Worm (Caenorhabditis elegans) whole organism, L1 larva: ENCODE measurements around the gene nas-10.

Experiments used
- C34B4.2 ChIP-seq: sonication (generic microtip); optimal IDR thresholded peaks from 2 replicates; lab custom pipeline; 2017; ENCODE audit warnings: mild to moderate bottlenecking, missing genetic modification characterization, missing compliant biosample characterization
- F16B12.6 ChIP-seq: fragments of 150-350 bp; optimal IDR thresholded peaks from 2 replicates; lab custom pipeline; 2014; ENCODE audit warnings: missing biosample characterization, missing genetic modification characterization
- ama-1 ChIP-seq: fragments of 150-350 bp; optimal IDR thresholded peaks from 2 replicates; lab custom pipeline; 2014
- blmp-1 ChIP-seq: fragments of 150-350 bp; optimal IDR thresholded peaks from 2 replicates; lab custom pipeline; 2014; ENCODE audit warnings: missing biosample characterization, missing genetic modification characterization
- ceh-63 ChIP-seq: fragments of 200-800 bp; sonication (Bioruptor generic); optimal IDR thresholded peaks from 2 replicates; lab custom pipeline; 2018; ENCODE audit warnings: mild to moderate bottlenecking, missing genetic modification characterization, missing compliant biosample characterization
- ceh-82 ChIP-seq, 3 experiments: fragments of 150-350 bp in 1 of 3; sonication (generic microtip) in 2 of 3; optimal IDR thresholded peaks; 2 replicates each; lab custom pipeline; 2014 to 2017; ENCODE audit warnings: missing biosample characterization in 3 of 3, missing genetic modification characterization in 3 of 3
- ceh-88 ChIP-seq: fragments of 200-800 bp; sonication (Bioruptor generic); IDR thresholded peaks from 2 replicates; pipeline ENCODE4 v1.3.6; 2022; ENCODE audit warnings: missing genetic modification characterization, missing compliant biosample characterization
- dpl-1 ChIP-seq, 3 experiments: fragments of 150-350 bp in 2 of 3; sonication (generic microtip) in 1 of 3; optimal IDR thresholded peaks; 2 replicates each; lab custom pipeline; 2014 to 2017; ENCODE audit warnings: missing biosample characterization in 3 of 3, missing genetic modification characterization in 3 of 3, missing genetic modification reagents in 3 of 3
- dsc-1 ChIP-seq: sonication (generic microtip); optimal IDR thresholded peaks from 2 replicates; lab custom pipeline; 2016; ENCODE audit warnings: mild to moderate bottlenecking, missing genetic modification characterization, missing compliant biosample characterization
- efl-1 ChIP-seq, 4 experiments: fragments of 150-350 bp; optimal IDR thresholded peaks in 3 of 4; peaks in 1 of 4; 1 replicate in 1 of 4; 2 replicates in 3 of 4; lab custom pipeline; 2014; ENCODE audit warnings: missing biosample characterization in 2 of 4, missing genetic modification characterization in 2 of 4, missing genetic modification reagents in 2 of 4
- efl-3 ChIP-seq: fragments of 200-800 bp; sonication (Bioruptor generic); optimal IDR thresholded peaks from 2 replicates; lab custom pipeline; 2018; ENCODE audit warnings: mild to moderate bottlenecking, missing genetic modification characterization, missing compliant biosample characterization
- egl-13 ChIP-seq: sonication (generic microtip); optimal IDR thresholded peaks from 2 replicates; lab custom pipeline; 2016; ENCODE audit warnings: missing genotype, missing genetic modification reagents, missing genetic modification characterization, missing compliant biosample characterization
- ets-5 ChIP-seq: fragments of 200-800 bp; sonication (Bioruptor generic); IDR thresholded peaks from 2 replicates; pipeline ENCODE4 v1.3.6; 2022; ENCODE audit warnings: missing genetic modification characterization, missing compliant biosample characterization
- fkh-8 ChIP-seq: sonication (generic microtip); optimal IDR thresholded peaks from 2 replicates; lab custom pipeline; 2016; ENCODE audit warnings: mild to moderate bottlenecking, missing genetic modification characterization, missing compliant biosample characterization
- grh-1 ChIP-seq: fragments of 200-800 bp; sonication (Bioruptor generic); IDR thresholded peaks from 2 replicates; pipeline ENCODE4 v1.3.6; 2022; ENCODE audit warnings: missing genetic modification reagents, missing genetic modification characterization, missing compliant biosample characterization
- hlh-17 ChIP-seq: fragments of 200-800 bp; sonication (Bioruptor generic); optimal IDR thresholded peaks from 2 replicates; lab custom pipeline; 2018; ENCODE audit warnings: missing genetic modification characterization, mild to moderate bottlenecking, missing compliant biosample characterization, moderate library complexity, borderline replicate concordance
- isw-1 ChIP-seq: fragments of 200-800 bp; sonication (Bioruptor generic); IDR thresholded peaks from 2 replicates; pipeline ENCODE4 v1.3.6; 2022; ENCODE audit warnings: missing genetic modification characterization, missing compliant biosample characterization
- lin-14 ChIP-seq: fragments of 200-800 bp; sonication (Bioruptor generic); optimal IDR thresholded peaks from 2 replicates; lab custom pipeline; 2018; ENCODE audit warnings: mild to moderate bottlenecking, missing genetic modification characterization, moderate library complexity, missing compliant biosample characterization
- lin-35 ChIP-seq, 2 experiments: fragments of 150-350 bp; optimal IDR thresholded peaks; 2 replicates each; lab custom pipeline; 2014; ENCODE audit warnings: missing biosample characterization in 2 of 2, missing genetic modification characterization in 2 of 2, missing genetic modification reagents in 2 of 2
- lin-39 ChIP-seq: fragments of 150-350 bp; optimal IDR thresholded peaks from 2 replicates; lab custom pipeline; 2014; ENCODE audit warnings: missing biosample characterization, missing genetic modification reagents, missing genetic modification characterization
- lir-3 ChIP-seq: sonication (generic microtip); optimal IDR thresholded peaks from 2 replicates; lab custom pipeline; 2016; ENCODE audit warnings: mild to moderate bottlenecking, missing genetic modification characterization, moderate library complexity, missing compliant biosample characterization; ENCODE audit not compliant: poor library complexity
- mdl-1 ChIP-seq, 2 experiments: fragments of 150-350 bp; optimal IDR thresholded peaks; 2 replicates each; lab custom pipeline; 2014 to 2017; ENCODE audit warnings: missing biosample characterization in 2 of 2, missing genetic modification characterization in 2 of 2, inconsistent platforms in 1 of 2
- mep-1 ChIP-seq: fragments of 150-350 bp; optimal IDR thresholded peaks from 2 replicates; lab custom pipeline; 2014; ENCODE audit warnings: missing biosample characterization, missing genetic modification characterization
- nhr-11 ChIP-seq: fragments of 150-350 bp; optimal IDR thresholded peaks from 2 replicates; lab custom pipeline; 2014; ENCODE audit warnings: missing biosample characterization, missing genetic modification characterization
- nhr-12 ChIP-seq: sonication (generic microtip); optimal IDR thresholded peaks from 2 replicates; lab custom pipeline; 2017; ENCODE audit warnings: missing biosample characterization, missing genetic modification characterization
- nhr-20 ChIP-seq: sonication (generic microtip); optimal IDR thresholded peaks from 2 replicates; lab custom pipeline; 2016; ENCODE audit warnings: mild to moderate bottlenecking, missing genetic modification characterization, missing compliant biosample characterization
- nhr-237 ChIP-seq: fragments of 150-350 bp; optimal IDR thresholded peaks from 2 replicates; lab custom pipeline; 2014; ENCODE audit warnings: missing biosample characterization, missing genetic modification characterization
- nhr-76 ChIP-seq: sonication (generic microtip); optimal IDR thresholded peaks from 2 replicates; lab custom pipeline; 2017; ENCODE audit warnings: missing biosample characterization, missing genetic modification characterization
- nhr-77 ChIP-seq: fragments of 150-350 bp; optimal IDR thresholded peaks from 2 replicates; lab custom pipeline; 2014; ENCODE audit warnings: missing biosample characterization, missing genetic modification characterization
- nhr-90 ChIP-seq: sonication (generic microtip); optimal IDR thresholded peaks from 2 replicates; lab custom pipeline; 2016; ENCODE audit warnings: mild to moderate bottlenecking, missing genetic modification characterization, missing compliant biosample characterization; ENCODE audit not compliant: poor library complexity
- pqm-1 ChIP-seq: sonication (generic microtip); optimal IDR thresholded peaks from 3 replicates; lab custom pipeline; 2017; ENCODE audit warnings: missing biosample characterization, missing genetic modification characterization
- snpc-4 ChIP-seq: fragments of 150-350 bp; optimal IDR thresholded peaks from 2 replicates; lab custom pipeline; 2014; ENCODE audit warnings: missing biosample characterization, missing genetic modification characterization
- snu-23 ChIP-seq: sonication (generic microtip); optimal IDR thresholded peaks from 2 replicates; lab custom pipeline; 2016; ENCODE audit warnings: missing genetic modification characterization, missing compliant biosample characterization
- sox-4 ChIP-seq: sonication (generic microtip); optimal IDR thresholded peaks from 2 replicates; lab custom pipeline; 2016; ENCODE audit warnings: missing genetic modification characterization, missing compliant biosample characterization
- tbx-2 ChIP-seq: sonication (generic microtip); optimal IDR thresholded peaks from 2 replicates; lab custom pipeline; 2016; ENCODE audit warnings: missing genetic modification characterization, missing compliant biosample characterization
- tlp-1 ChIP-seq: fragments of 150-350 bp; optimal IDR thresholded peaks from 2 replicates; lab custom pipeline; 2014; ENCODE audit warnings: missing biosample characterization, missing genetic modification characterization
- unc-62 ChIP-seq: fragments of 150-350 bp; optimal IDR thresholded peaks from 2 replicates; lab custom pipeline; 2014; ENCODE audit warnings: missing biosample characterization, missing genetic modification reagents, missing genetic modification characterization
- unc-98 ChIP-seq: fragments of 200-800 bp; sonication (Bioruptor generic); IDR thresholded peaks from 2 replicates; pipeline ENCODE4 v1.3.6; 2022; ENCODE audit warnings: missing genetic modification characterization, missing compliant biosample characterization
- vab-15 ChIP-seq: sonication (generic microtip); optimal IDR thresholded peaks from 2 replicates; lab custom pipeline; 2017; ENCODE audit warnings: missing genotype, mild to moderate bottlenecking, missing genetic modification characterization, missing compliant biosample characterization

The nas-10 gene

DNA sequence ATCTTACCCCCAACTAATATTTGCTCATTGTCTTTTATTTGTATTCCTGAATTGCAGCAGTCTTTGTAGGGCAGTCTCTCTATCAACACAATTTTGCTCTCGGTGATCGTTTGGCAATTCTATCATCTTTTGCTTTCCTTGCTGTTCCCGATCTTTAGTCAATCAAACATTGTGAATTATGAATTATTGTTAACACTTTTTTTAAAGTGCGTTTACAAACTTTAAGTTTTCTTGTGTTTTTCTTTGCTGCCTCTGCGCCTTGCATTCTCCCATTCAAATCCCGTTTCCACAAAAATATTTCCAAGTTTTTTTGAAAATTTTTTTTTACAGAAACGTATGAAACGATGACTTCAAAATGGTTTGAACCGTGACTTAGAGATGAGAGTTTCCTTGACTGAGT lies 18.7 kb upstream of the nas-10 start, which contains the start of gene ver-4:
ver-4 (plus strand) TSS at position 301 of the 400 bp plus-strand sequence.
- TF ChIP-seq nhr-76 (no peak), lin-35 (GFP tag; optimal IDR thresholded peaks at IDR 0.05; lab: Kevin White, UChicago) (no peak), nhr-12 (tag; lab: Kevin White, UChicago) (no peak), mdl-1 (tag; optimal IDR thresholded peaks at IDR 0.05; lab: Kevin White, UChicago) (no peak), snpc-4 (no peak), nhr-20 (tag; lab: Kevin White, UChicago) (no peak), sox-4 (no peak), lir-3 (tag; lab: Kevin White, UChicago) (no peak), fkh-8 (tag; lab: Kevin White, UChicago) (no peak), unc-62 (no peak), ets-5 (GFP tag; lab: Robert Waterston, UW) (no peak), nhr-90 (no peak), nhr-237 (tag; lab: Kevin White, UChicago) (no peak), lin-14 (GFP tag; lab: Kevin White, UChicago) (no peak), blmp-1 (no peak), efl-1 (optimal IDR thresholded peaks at IDR 0.05; lab: Kevin White, UChicago) (no peak), efl-1 (GFP tag; optimal IDR thresholded peaks at IDR 0.05 in 1 of 2; lab: Kevin White, UChicago) (no peak)
- TF ChIP-seq, all 84 proteins: peak for 0

DNA sequence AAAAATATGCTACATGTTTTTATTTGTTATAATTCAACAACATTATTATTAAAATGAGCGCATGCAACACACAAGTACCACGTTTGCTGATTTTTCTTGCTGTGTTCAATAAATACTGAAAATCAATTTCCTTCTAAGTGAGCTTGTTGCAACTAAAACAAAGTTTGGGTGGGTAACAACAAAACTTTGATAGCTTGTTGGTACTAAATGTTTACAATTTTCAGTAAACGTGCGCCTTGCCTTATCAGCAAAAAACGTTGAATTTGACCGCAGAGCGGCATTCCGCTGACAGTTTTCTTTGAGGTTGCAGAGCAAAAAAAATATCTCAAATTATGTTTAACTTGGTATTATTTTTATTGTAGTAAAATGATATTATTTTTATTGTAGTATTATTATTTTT lies 18.1 kb upstream of the nas-10 start:
- TF ChIP-seq C34B4.2 (tag; lab: Kevin White, UChicago) (no peak), egl-13 (tag; lab: Kevin White, UChicago) (no peak), lin-39 (no peak), dpl-1 (GFP tag; optimal IDR thresholded peaks at IDR 0.05; lab: Kevin White, UChicago) (no peak), nhr-11 (tag; lab: Kevin White, UChicago) (no peak), vab-15 (no peak), dsc-1 (no peak), F16B12.6 (tag; lab: Kevin White, UChicago) (no peak)
- TF ChIP-seq, all 84 proteins: peak for 0

DNA sequence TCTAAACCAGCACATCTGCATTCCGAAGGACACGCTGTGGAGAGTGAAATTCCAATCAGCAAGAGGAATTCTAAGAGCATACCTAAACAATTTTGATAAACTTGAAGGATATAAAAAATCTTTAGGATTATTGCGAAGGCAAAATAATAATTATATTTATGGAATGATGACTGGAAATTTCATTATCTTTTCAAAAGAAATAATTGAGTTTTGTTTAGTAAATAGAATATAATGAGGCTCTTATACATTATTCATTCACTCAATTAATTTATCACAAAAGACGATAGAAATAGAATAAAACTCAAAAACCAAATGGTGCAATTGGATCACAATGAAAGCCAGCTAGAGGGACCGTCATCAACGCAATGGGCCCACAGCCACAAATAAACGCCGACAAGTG lies 15.9 kb upstream of the nas-10 start, which contains the start of gene pxn-2:
pxn-2 (minus strand) TSS at position 101 of the 400 bp plus-strand sequence.
- TF ChIP-seq ceh-88 (GFP tag; lab: Robert Waterston, UW) (no peak), nhr-12 (tag; lab: Kevin White, UChicago) (no peak), ceh-82 (tag; optimal IDR thresholded peaks at IDR 0.05; lab: Kevin White, UChicago) (no peak), nhr-77 (tag; lab: Kevin White, UChicago) (no peak), ama-1 (no peak), lin-39 (no peak), pqm-1 (no peak), lin-14 (GFP tag; lab: Kevin White, UChicago) (no peak), isw-1 (GFP tag; lab: Robert Waterston, UW) (no peak), mep-1 (tag; lab: Kevin White, UChicago) (no peak), F16B12.6 (tag; lab: Kevin White, UChicago) (no peak), tlp-1 (tag; lab: Kevin White, UChicago) (no peak), efl-3 (no peak), tbx-2 (no peak), unc-98 (no peak), snu-23 (GFP tag; lab: Kevin White, UChicago) (no peak), hlh-17 (GFP tag; lab: Kevin White, UChicago) (no peak)
- TF ChIP-seq, all 84 proteins: peak for 0

DNA sequence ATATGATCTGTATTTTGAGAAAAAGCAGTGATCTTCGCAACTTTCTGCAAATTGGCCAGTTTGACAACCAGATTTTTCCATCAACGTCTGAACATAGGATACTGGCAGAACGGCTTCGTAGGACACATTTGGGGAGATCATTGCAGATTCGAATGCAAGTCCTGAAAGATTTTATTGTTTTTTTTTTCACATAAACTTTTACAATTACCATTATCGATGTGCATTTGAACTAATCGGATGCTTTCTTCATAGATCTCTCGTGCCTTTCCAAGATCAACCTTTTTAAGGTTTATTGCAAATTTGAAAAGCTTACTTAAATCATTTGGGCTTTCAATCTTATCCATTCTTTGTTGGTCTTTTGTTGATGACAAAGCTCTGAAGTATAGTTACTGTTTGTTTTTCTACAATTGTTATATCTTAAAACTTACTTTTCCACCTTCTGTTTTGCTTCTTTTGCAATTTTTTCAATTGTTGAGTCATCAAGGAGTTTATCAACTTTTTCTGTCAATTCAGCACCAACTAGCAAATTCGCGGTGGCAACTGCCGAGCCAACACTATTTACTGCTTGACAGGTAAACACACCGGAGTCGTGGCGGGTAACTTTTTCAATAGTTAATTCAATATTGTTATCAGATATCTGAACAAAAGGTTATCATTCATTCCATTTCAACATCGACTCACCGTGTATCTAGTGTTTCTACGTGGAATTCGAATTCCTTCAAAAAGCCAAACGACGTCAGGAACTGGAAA lies 13.3 kb upstream of the nas-10 start:
- TF ChIP-seq ceh-63 (GFP tag; lab: Kevin White, UChicago): no peak
- no peak for TF ChIP-seq efl-1 (optimal IDR thresholded peaks at IDR 0.05; lab: Kevin White, UChicago)
- TF ChIP-seq efl-1 (GFP tag; optimal IDR thresholded peaks at IDR 0.05 in 1 of 2; lab: Kevin White, UChicago): peak in 1 of 2 experiments; percentile 91
- TF ChIP-seq grh-1 (GFP tag; lab: Robert Waterston, UW): no peak
